Worm (Caenorhabditis elegans) whole organism, young adult: Measurements from ENCODE around the gene irg-7.

Experiments used
- B0336.3 ChIP-seq: fragments of 200-800 bp; sonication (Bioruptor generic); IDR thresholded peaks from 2 replicates; pipeline ENCODE4 v1.3.6; 2022; ENCODE audit warnings: missing genetic modification characterization, missing compliant biosample characterization
- F10E7.11 ChIP-seq: sonication (generic microtip); optimal IDR thresholded peaks from 2 replicates; lab custom pipeline; 2017; ENCODE audit warnings: mild to moderate bottlenecking, missing genetic modification characterization, moderate library complexity, missing compliant biosample characterization
- F23B12.7 ChIP-seq: sonication (generic microtip); optimal IDR thresholded peaks from 2 replicates; lab custom pipeline; 2017; ENCODE audit warnings: missing genetic modification characterization, mild to moderate bottlenecking, missing compliant biosample characterization, antibody characterized with exemption, moderate library complexity; ENCODE audit not compliant: insufficient read depth
- F49E8.2 ChIP-seq: sonication (generic microtip); optimal IDR thresholded peaks from 3 replicates; lab custom pipeline; 2017; ENCODE audit warnings: missing genetic modification characterization, mild to moderate bottlenecking, missing compliant biosample characterization, antibody characterized with exemption, moderate library complexity; ENCODE audit not compliant: insufficient read depth
- F57C9.4 ChIP-seq: sonication (generic microtip); optimal IDR thresholded peaks from 2 replicates; lab custom pipeline; 2017; ENCODE audit warnings: mild to moderate bottlenecking, missing genetic modification characterization, missing compliant biosample characterization
- K11D2.4 ChIP-seq: fragments of 200-800 bp; sonication (Bioruptor generic); IDR thresholded peaks from 2 replicates; pipeline ENCODE4 v1.3.6; 2022; ENCODE audit warnings: missing genetic modification reagents, missing genetic modification characterization, missing compliant biosample characterization
- Y53F4B.3 ChIP-seq: fragments of 200-800 bp; sonication (Bioruptor generic); IDR thresholded peaks from 2 replicates; pipeline ENCODE4 v1.3.6; 2022; ENCODE audit warnings: missing genetic modification reagents, missing genetic modification characterization, missing compliant biosample characterization
- Y56A3A.18 ChIP-seq: fragments of 200-800 bp; sonication (Bioruptor generic); IDR thresholded peaks from 2 replicates; pipeline ENCODE4 v1.3.6; 2022; ENCODE audit warnings: missing genetic modification reagents, missing genetic modification characterization, missing compliant biosample characterization
- akir-1 ChIP-seq: fragments of 200-800 bp; sonication (Bioruptor generic); optimal IDR thresholded peaks from 2 replicates; lab custom pipeline; 2018; ENCODE audit warnings: mild to moderate bottlenecking, missing genetic modification characterization, moderate library complexity, missing compliant biosample characterization
- aptf-3 ChIP-seq: fragments of 200-800 bp; sonication (Bioruptor generic); IDR thresholded peaks from 2 replicates; pipeline ENCODE4 v1.3.6; 2022; ENCODE audit warnings: missing genetic modification characterization, missing compliant biosample characterization
- attf-6 ChIP-seq: fragments of 200-800 bp; sonication (Bioruptor generic); IDR thresholded peaks from 2 replicates; pipeline ENCODE4 v1.3.6; 2022; ENCODE audit warnings: missing genetic modification reagents, missing genetic modification characterization, missing compliant biosample characterization
- bed-1 ChIP-seq: fragments of 200-800 bp; sonication (Bioruptor generic); IDR thresholded peaks from 2 replicates; pipeline ENCODE4 v1.3.6; 2022; ENCODE audit warnings: missing genetic modification reagents, missing genetic modification characterization, missing compliant biosample characterization
- cebp-2 ChIP-seq: fragments of 200-800 bp; sonication (Bioruptor generic); IDR thresholded peaks from 2 replicates; pipeline ENCODE4 v1.3.6; 2022; ENCODE audit warnings: missing genetic modification characterization, missing compliant biosample characterization
- dox-1 ChIP-seq: fragments of 200-800 bp; sonication (Bioruptor generic); IDR thresholded peaks from 2 replicates; pipeline ENCODE4 v1.3.6; 2022; ENCODE audit warnings: missing genetic modification reagents, missing genetic modification characterization, missing compliant biosample characterization
- dpff-1 ChIP-seq: sonication (generic microtip); optimal IDR thresholded peaks from 2 replicates; lab custom pipeline; 2017; ENCODE audit warnings: mild to moderate bottlenecking, missing genetic modification characterization, missing compliant biosample characterization
- dpl-1 ChIP-seq: fragments of 150-350 bp; optimal IDR thresholded peaks from 2 replicates; lab custom pipeline; 2014; ENCODE audit warnings: missing biosample characterization, missing genetic modification reagents, missing genetic modification characterization
- egrh-3 ChIP-seq: fragments of 200-800 bp; sonication (Bioruptor generic); IDR thresholded peaks from 2 replicates; pipeline ENCODE4 v1.3.6; 2022; ENCODE audit warnings: missing genetic modification reagents, missing genetic modification characterization, missing compliant biosample characterization
- ekl-4 ChIP-seq: fragments of 200-800 bp; sonication (Bioruptor generic); IDR thresholded peaks from 2 replicates; pipeline ENCODE4 v1.3.6; 2022; ENCODE audit warnings: missing genetic modification reagents, missing genetic modification characterization, missing compliant biosample characterization
- him-1 ChIP-seq: sonication (generic microtip); optimal IDR thresholded peaks from 2 replicates; lab custom pipeline; 2016; ENCODE audit warnings: missing genotype, missing genetic modification reagents, missing genetic modification characterization, missing compliant biosample characterization
- hmg-1.2 ChIP-seq: fragments of 200-800 bp; sonication (Bioruptor generic); IDR thresholded peaks from 2 replicates; pipeline ENCODE4 v1.3.6; 2022; ENCODE audit warnings: missing genetic modification reagents, missing genetic modification characterization, missing compliant biosample characterization
- hmg-20 ChIP-seq: fragments of 200-800 bp; sonication (Bioruptor generic); IDR thresholded peaks from 2 replicates; pipeline ENCODE4 v1.3.6; 2022; ENCODE audit warnings: missing genetic modification reagents, missing genetic modification characterization, missing compliant biosample characterization
- lag-1 ChIP-seq: fragments of 200-800 bp; sonication (Bioruptor generic); IDR thresholded peaks from 2 replicates; pipeline ENCODE4 v1.3.6; 2022; ENCODE audit warnings: missing genetic modification reagents, missing genetic modification characterization, missing compliant biosample characterization
- let-607 ChIP-seq, 2 experiments: fragments of 200-800 bp in 1 of 2; sonication (Bioruptor generic) in 1 of 2; sonication (generic microtip) in 1 of 2; optimal IDR thresholded peaks; 2 replicates each; lab custom pipeline; 2016 to 2018; ENCODE audit warnings: mild to moderate bottlenecking in 2 of 2, missing compliant biosample characterization in 2 of 2, missing genetic modification characterization in 2 of 2, moderate library complexity in 2 of 2, missing genotype in 1 of 2
- lin-26 ChIP-seq: fragments of 200-800 bp; sonication (Bioruptor generic); IDR thresholded peaks from 2 replicates; pipeline ENCODE4 v1.3.6; 2022; ENCODE audit warnings: missing genetic modification reagents, missing genetic modification characterization, missing compliant biosample characterization
- lin-35 ChIP-seq, 3 experiments: fragments of 150-350 bp in 2 of 3; sonication (generic microtip) in 1 of 3; optimal IDR thresholded peaks; 2 replicates each; lab custom pipeline; 2014 to 2018; ENCODE audit warnings: missing biosample characterization in 3 of 3, missing genetic modification characterization in 3 of 3, missing genetic modification reagents in 3 of 3
- mcd-1 ChIP-seq: fragments of 200-800 bp; sonication (Bioruptor generic); IDR thresholded peaks from 2 replicates; pipeline ENCODE4 v1.3.6; 2022; ENCODE audit warnings: missing genetic modification reagents, missing genetic modification characterization, missing compliant biosample characterization
- mel-28 ChIP-seq: sonication (generic microtip); optimal IDR thresholded peaks from 2 replicates; lab custom pipeline; 2016; ENCODE audit warnings: borderline replicate concordance, mild to moderate bottlenecking, missing genetic modification characterization, missing compliant biosample characterization
- nhr-179 ChIP-seq: sonication (generic microtip); optimal IDR thresholded peaks from 2 replicates; lab custom pipeline; 2016; ENCODE audit warnings: mild to moderate bottlenecking, missing genetic modification characterization, missing compliant biosample characterization
- nhr-80 ChIP-seq: sonication (generic microtip); optimal IDR thresholded peaks from 2 replicates; lab custom pipeline; 2016; ENCODE audit warnings: missing genetic modification characterization, missing compliant biosample characterization
- pbrm-1 ChIP-seq: fragments of 200-800 bp; sonication (Bioruptor generic); IDR thresholded peaks from 2 replicates; pipeline ENCODE4 v1.3.6; 2022; ENCODE audit warnings: missing genetic modification reagents, missing genetic modification characterization, missing compliant biosample characterization
- pha-4 ChIP-seq: fragments of 150-350 bp; sonication (generic microtip); optimal IDR thresholded peaks from 2 replicates; lab custom pipeline; 2014; ENCODE audit warnings: missing biosample characterization, missing genetic modification reagents, missing genetic modification characterization
- rcor-1 ChIP-seq: fragments of 200-800 bp; sonication (Bioruptor generic); IDR thresholded peaks from 2 replicates; pipeline ENCODE4 v1.3.6; 2022; ENCODE audit warnings: missing genetic modification reagents, missing genetic modification characterization, missing compliant biosample characterization
- repo-1 ChIP-seq: sonication (generic microtip); optimal IDR thresholded peaks from 2 replicates; lab custom pipeline; 2017; ENCODE audit warnings: mild to moderate bottlenecking, missing genetic modification characterization, missing compliant biosample characterization
- sdz-38 ChIP-seq: sonication (generic microtip); optimal IDR thresholded peaks from 2 replicates; lab custom pipeline; 2016; ENCODE audit warnings: missing genotype, missing genetic modification characterization, missing compliant biosample characterization
- snpc-1.3 ChIP-seq: sonication (generic microtip); optimal IDR thresholded peaks from 2 replicates; lab custom pipeline; 2017; ENCODE audit warnings: missing genetic modification characterization, mild to moderate bottlenecking, missing compliant biosample characterization, antibody characterized with exemption, moderate library complexity, missing genotype, missing genetic modification reagents; ENCODE audit not compliant: insufficient read depth
- snpc-4 ChIP-seq, 5 experiments: fragments of 150-350 bp in 1 of 5; sonication (generic microtip) in 4 of 5; optimal IDR thresholded peaks; 2 replicates each; lab custom pipeline; 2014 to 2018; ENCODE audit warnings: missing genetic modification characterization in 5 of 5, missing biosample characterization in 3 of 5, antibody characterized with exemption in 2 of 5, mild to moderate bottlenecking in 2 of 5, missing compliant biosample characterization in 2 of 5, missing genotype in 2 of 5, moderate library complexity in 2 of 5, missing genetic modification reagents in 1 of 5
- tbx-9 ChIP-seq: sonication (generic microtip); optimal IDR thresholded peaks from 2 replicates; lab custom pipeline; 2016; ENCODE audit warnings: borderline replicate concordance, missing genetic modification characterization, inconsistent platforms, missing compliant biosample characterization
- unc-62 ChIP-seq: fragments of 150-350 bp; optimal IDR thresholded peaks from 2 replicates; lab custom pipeline; 2014; ENCODE audit warnings: missing biosample characterization, missing genetic modification reagents, missing genetic modification characterization
- xnd-1 ChIP-seq: sonication (generic microtip); optimal IDR thresholded peaks from 2 replicates; lab custom pipeline; 2016; ENCODE audit warnings: missing genotype, missing genetic modification reagents, missing genetic modification characterization, missing compliant biosample characterization
- ztf-18 ChIP-seq: sonication (generic microtip); optimal IDR thresholded peaks from 2 replicates; lab custom pipeline; 2016; ENCODE audit warnings: missing genotype, mild to moderate bottlenecking, missing genetic modification characterization, missing compliant biosample characterization
- ztf-22 ChIP-seq: fragments of 200-800 bp; sonication (Bioruptor generic); optimal IDR thresholded peaks from 2 replicates; lab custom pipeline; 2018; ENCODE audit warnings: mild to moderate bottlenecking, missing genetic modification characterization, moderate library complexity, missing compliant biosample characterization
- ztf-25 ChIP-seq: fragments of 200-800 bp; sonication (Bioruptor generic); IDR thresholded peaks from 2 replicates; pipeline ENCODE4 v1.3.6; 2022; ENCODE audit warnings: missing genetic modification reagents, missing genetic modification characterization, missing compliant biosample characterization
- ztf-3 ChIP-seq: fragments of 200-800 bp; sonication (Bioruptor generic); optimal IDR thresholded peaks from 2 replicates; lab custom pipeline; 2018; ENCODE audit warnings: mild to moderate bottlenecking, missing genetic modification characterization, missing compliant biosample characterization

The irg-7 gene

ce11 chrX:3282306-3282705 lies 38.9 kb upstream of the irg-7 start, which contains the start of gene K09C4.5:
Gene K09C4.5, plus strand, starts transcription at chrX:3282631.
- TF ChIP-seq sdz-38 (tag; lab: Kevin White, UChicago), result no peak
- no peak for TF ChIP-seq ztf-3 (GFP tag; lab: Kevin White, UChicago)
- no peak for TF ChIP-seq pha-4
- TF ChIP-seq F49E8.2 (tag; lab: Kevin White, UChicago), result no peak
- no peak for TF ChIP-seq F57C9.4 (tag; lab: Kevin White, UChicago)
- no peak for TF ChIP-seq let-607 (tag; optimal IDR thresholded peaks at IDR 0.05; lab: Kevin White, UChicago)
- no peak for TF ChIP-seq B0336.3 (GFP tag; lab: Robert Waterston, UW)
- no peak for TF ChIP-seq lag-1 (GFP tag; lab: Robert Waterston, UW)
- TF ChIP-seq dpff-1 (tag; lab: Kevin White, UChicago), result no peak
- TF ChIP-seq attf-6 (GFP tag; lab: Robert Waterston, UW), result no peak
- no peak for TF ChIP-seq Y53F4B.3 (GFP tag; lab: Robert Waterston, UW)
- TF ChIP-seq lin-35 (GFP tag; optimal IDR thresholded peaks at IDR 0.05; lab: Kevin White, UChicago), result no peak
- no peak for TF ChIP-seq bed-1 (GFP tag; lab: Robert Waterston, UW)
- no peak for TF ChIP-seq tbx-9
- TF ChIP-seq aptf-3 (GFP tag; lab: Robert Waterston, UW), result no peak

DNA sequence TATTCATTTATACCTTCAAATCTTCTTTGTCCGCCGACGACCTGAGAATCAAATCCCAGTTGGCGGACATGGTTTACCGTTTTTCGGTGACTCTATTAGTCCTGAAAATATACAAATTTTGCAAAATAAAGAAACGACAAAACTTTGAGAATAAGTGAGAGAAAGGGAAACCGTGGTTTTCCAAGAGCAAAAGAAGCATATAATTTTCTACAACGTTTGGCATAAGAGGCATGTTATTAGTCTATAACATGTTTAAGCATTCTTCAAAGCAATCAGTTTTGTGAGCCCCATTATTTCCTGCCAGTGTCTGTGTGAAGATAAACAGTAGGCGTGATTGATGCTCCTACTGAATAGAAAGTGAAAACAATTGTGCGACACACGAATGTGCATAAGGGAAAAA lies 36.7 kb upstream of the irg-7 start, which contains the start of gene K09C4.10:
Gene K09C4.10 (minus strand): TSS at position 101 of the 400 bp plus-strand sequence.
- TF ChIP-seq ekl-4 (GFP tag; lab: Robert Waterston, UW) (no peak), ztf-18 (no peak), snpc-4 (GFP tag; optimal IDR thresholded peaks at IDR 0.05; lab: Kevin White, UChicago) (no peak), snpc-4 (tag; optimal IDR thresholded peaks at IDR 0.05; lab: Kevin White, UChicago) (no peak), Y53F4B.3 (GFP tag; lab: Robert Waterston, UW) (no peak), hmg-20 (no peak), snpc-1.3 (tag; lab: Kevin White, UChicago) (no peak), F23B12.7 (no peak), Y56A3A.18 (GFP tag; lab: Robert Waterston, UW) (no peak), pbrm-1 (GFP tag; lab: Robert Waterston, UW) (no peak), K11D2.4 (GFP tag; lab: Robert Waterston, UW) (no peak), ztf-22 (GFP tag; lab: Kevin White, UChicago) (no peak), lin-26 (GFP tag; lab: Robert Waterston, UW) (no peak), egrh-3 (GFP tag; lab: Robert Waterston, UW) (no peak)

ce11 chrX:3272580-3272979 lies 29.1 kb upstream of the irg-7 start, which contains the start of gene K09C4.7:
Gene K09C4.7, plus strand, starts transcription at chrX:3272880.
- no peak for TF ChIP-seq mel-28
- TF ChIP-seq ztf-25 (GFP tag; lab: Robert Waterston, UW), result no peak
- no peak for TF ChIP-seq cebp-2 (GFP tag; lab: Robert Waterston, UW)
- no peak for TF ChIP-seq repo-1 (tag; lab: Kevin White, UChicago)
- no peak for TF ChIP-seq dpl-1 (GFP tag; lab: Kevin White, UChicago)
- no peak for TF ChIP-seq bed-1 (GFP tag; lab: Robert Waterston, UW)
- no peak for TF ChIP-seq Y53F4B.3 (GFP tag; lab: Robert Waterston, UW)
- TF ChIP-seq dox-1 (GFP tag; lab: Robert Waterston, UW), result no peak
- TF ChIP-seq mcd-1 (GFP tag; lab: Robert Waterston, UW), result no peak
- TF ChIP-seq xnd-1, result no peak
- TF ChIP-seq rcor-1 (GFP tag; lab: Robert Waterston, UW), result no peak
- no peak for TF ChIP-seq nhr-80 (tag; lab: Kevin White, UChicago)
- no peak for TF ChIP-seq akir-1 (GFP tag; lab: Kevin White, UChicago)
- TF ChIP-seq F10E7.11 (tag; lab: Kevin White, UChicago), result no peak
- no peak for TF ChIP-seq nhr-179
- no peak for TF ChIP-seq B0336.3 (GFP tag; lab: Robert Waterston, UW)
- TF ChIP-seq unc-62 (GFP tag; lab: Kevin White, UChicago), result no peak
- no peak for TF ChIP-seq him-1
- TF ChIP-seq hmg-1.2, result no peak
